Worm (Caenorhabditis elegans): ENCODE measurements around the gene Y50D4A.1.
A peak's percentile ranks its signal among the peaks of the same experiment; 100 is the strongest.

DNA sequence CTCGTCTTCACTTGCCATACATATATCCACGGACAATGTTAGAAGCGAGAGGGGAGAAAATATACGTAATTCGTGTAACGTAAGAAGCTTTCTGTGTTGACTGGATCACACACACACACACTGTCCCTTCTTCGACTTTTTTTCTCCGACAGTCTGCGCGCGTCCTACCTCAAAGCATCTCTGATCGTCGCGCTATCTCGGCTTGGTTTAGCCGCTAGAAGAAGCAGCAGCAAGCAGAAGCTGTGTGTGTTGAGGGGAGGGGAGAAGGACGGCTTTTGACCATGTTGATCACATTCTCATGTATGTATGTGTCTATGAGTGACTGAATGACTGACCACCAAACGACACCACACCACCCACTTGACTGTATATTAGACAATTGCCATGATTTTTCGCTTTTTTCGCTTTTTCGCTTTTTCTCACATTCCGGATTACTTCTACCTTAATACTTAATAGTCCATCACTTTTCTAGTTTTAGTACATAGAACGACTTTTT, 43.4 kb upstream of the Y50D4A.1 start, which contains the start of gene T21H3.5:
- TF ChIP-seq lin-39 (tag; optimal IDR thresholded peaks at IDR 0.05) (no peak), nhr-76 (tag; optimal IDR thresholded peaks at IDR 0.05) (no peak), elt-3 (tag; optimal IDR thresholded peaks at IDR 0.05) (no peak), elt-2 (tag; optimal IDR thresholded peaks at IDR 0.05) (no peak), fkh-10 (GFP tag; optimal IDR thresholded peaks at IDR 0.05) (no peak), nhr-77 (tag; optimal IDR thresholded peaks at IDR 0.05) (no peak), nhr-25 (tag; optimal IDR thresholded peaks at IDR 0.05) (peak; percentile 12), mdl-1 (tag; optimal IDR thresholded peaks at IDR 0.05) (no peak), nhr-237 (tag; optimal IDR thresholded peaks at IDR 0.05) (no peak)
